Fruit fly (Drosophila melanogaster) whole organism, prepupa: ENCODE results near the gene Ir7c.

Source experiments
- Blimp-1 ChIP-seq: fragments of 200-800 bp; sonication (Bioruptor generic); optimal IDR thresholded peaks from 3 replicates; lab custom pipeline; 2017; ENCODE audit warnings: missing biosample characterization, missing genetic modification characterization, mild to moderate bottlenecking, moderate library complexity, missing genetic modification reagents
- CG10631 ChIP-seq: fragments of 200-800 bp; sonication (Bioruptor generic); optimal IDR thresholded peaks from 2 replicates; lab custom pipeline; 2016; ENCODE audit warnings: missing biosample characterization, missing genetic modification characterization
- CG10669 ChIP-seq: fragments of 200-800 bp; sonication (Bioruptor generic); optimal IDR thresholded peaks from 3 replicates; lab custom pipeline; 2018; ENCODE audit warnings: missing biosample characterization, mild to moderate bottlenecking, missing genetic modification characterization, moderate library complexity
- CG11294 ChIP-seq: fragments of 200-800 bp; sonication (Bioruptor generic); IDR thresholded peaks from 2 replicates; pipeline ENCODE4 v1.3.6; 2022; ENCODE audit warnings: missing biosample characterization, missing genetic modification characterization
- CG11762 ChIP-seq: fragments of 200-800 bp; sonication (Bioruptor generic); optimal IDR thresholded peaks from 3 replicates; lab custom pipeline; 2016; ENCODE audit warnings: missing biosample characterization, missing genetic modification characterization; ENCODE audit not compliant: insufficient read depth
- CG11902 ChIP-seq: fragments of 200-800 bp; sonication (Bioruptor generic); optimal IDR thresholded peaks from 3 replicates; lab custom pipeline; 2016; ENCODE audit warnings: missing biosample characterization, missing genetic modification characterization
- CG1621 ChIP-seq: fragments of 200-800 bp; sonication (Bioruptor generic); optimal IDR thresholded peaks from 3 replicates; lab custom pipeline; 2018; ENCODE audit warnings: missing biosample characterization, mild to moderate bottlenecking, missing genetic modification characterization
- CG16779 ChIP-seq: fragments of 200-800 bp; sonication (Bioruptor generic); optimal IDR thresholded peaks from 3 replicates; lab custom pipeline; 2017; ENCODE audit warnings: missing biosample characterization, mild to moderate bottlenecking, missing genetic modification characterization
- CG3032 ChIP-seq: fragments of 200-800 bp; optimal IDR thresholded peaks from 2 replicates; lab custom pipeline; 2019; ENCODE audit warnings: missing biosample characterization, mild to moderate bottlenecking, missing genetic modification characterization, moderate library complexity
- CG31627 ChIP-seq: fragments of 200-800 bp; sonication (Bioruptor generic); optimal IDR thresholded peaks from 3 replicates; lab custom pipeline; 2016; ENCODE audit warnings: missing biosample characterization, missing genetic modification characterization
- CG32006 ChIP-seq: fragments of 200-800 bp; sonication (Bioruptor generic); optimal IDR thresholded peaks from 3 replicates; lab custom pipeline; 2017; ENCODE audit warnings: missing biosample characterization, mild to moderate bottlenecking, missing genetic modification characterization
- CG34406 ChIP-seq: fragments of 200-800 bp; sonication (Bioruptor generic); optimal IDR thresholded peaks from 3 replicates; lab custom pipeline; 2016; ENCODE audit warnings: missing biosample characterization, missing genetic modification characterization
- CG4318 ChIP-seq: fragments of 200-800 bp; sonication (Bioruptor generic); optimal IDR thresholded peaks from 3 replicates; lab custom pipeline; 2017; ENCODE audit warnings: missing biosample characterization, mild to moderate bottlenecking, missing genetic modification characterization
- CG6163 ChIP-seq: fragments of 200-800 bp; sonication (Bioruptor generic); IDR thresholded peaks from 3 replicates; pipeline ENCODE4 v1.3.6; 2022; ENCODE audit warnings: missing biosample characterization, missing genetic modification characterization
- CG6276 ChIP-seq: fragments of 200-800 bp; sonication (Bioruptor generic); optimal IDR thresholded peaks from 2 replicates; lab custom pipeline; 2017; ENCODE audit warnings: missing biosample characterization, mild to moderate bottlenecking, missing genetic modification characterization
- CG6808 ChIP-seq: fragments of 200-800 bp; sonication (Bioruptor generic); optimal IDR thresholded peaks from 3 replicates; lab custom pipeline; 2017; ENCODE audit warnings: missing biosample characterization, missing genetic modification characterization, mild to moderate bottlenecking, moderate library complexity, missing genetic modification reagents
- CG6854 ChIP-seq: fragments of 200-800 bp; sonication (Bioruptor generic); optimal IDR thresholded peaks from 2 replicates; lab custom pipeline; 2017; ENCODE audit warnings: missing biosample characterization, mild to moderate bottlenecking, missing genetic modification characterization
- CG7368 ChIP-seq: fragments of 200-800 bp; sonication (Bioruptor generic); optimal IDR thresholded peaks from 3 replicates; lab custom pipeline; 2016; ENCODE audit warnings: missing biosample characterization, missing genetic modification characterization
- CG8119 ChIP-seq: fragments of 200-800 bp; sonication (Bioruptor generic); IDR thresholded peaks from 3 replicates; pipeline ENCODE4 v1.3.6; 2022; ENCODE audit warnings: missing biosample characterization, missing genetic modification characterization
- CG8319 ChIP-seq: fragments of 200-800 bp; sonication (Bioruptor generic); optimal IDR thresholded peaks from 3 replicates; lab custom pipeline; 2016; ENCODE audit warnings: missing biosample characterization, missing genetic modification characterization
- CG8632 ChIP-seq: fragments of 200-800 bp; sonication (Bioruptor generic); optimal IDR thresholded peaks from 3 replicates; lab custom pipeline; 2016; ENCODE audit warnings: missing biosample characterization, missing genetic modification characterization
- CG9139 ChIP-seq: fragments of 200-800 bp; sonication (Bioruptor generic); optimal IDR thresholded peaks from 3 replicates; lab custom pipeline; 2017; ENCODE audit warnings: missing biosample characterization, mild to moderate bottlenecking, missing genetic modification characterization
- Eip78C ChIP-seq: fragments of 200-800 bp; sonication (Bioruptor generic); peaks from one replicate; lab custom pipeline; 2016; ENCODE audit warnings: missing biosample characterization, missing genetic modification characterization
- Eip93F ChIP-seq: fragments of 200-800 bp; sonication (Bioruptor generic); optimal IDR thresholded peaks from 2 replicates; lab custom pipeline; 2016; ENCODE audit warnings: missing biosample characterization, mild to moderate bottlenecking, missing genetic modification characterization
- Ets96B ChIP-seq: fragments of 200-800 bp; optimal IDR thresholded peaks from 2 replicates; lab custom pipeline; 2019; ENCODE audit warnings: missing biosample characterization, mild to moderate bottlenecking, missing genetic modification characterization, moderate library complexity
- Gug ChIP-seq: fragments of 200-800 bp; sonication (Bioruptor generic); IDR thresholded peaks from 2 replicates; pipeline ENCODE4 v1.3.6; 2022; ENCODE audit warnings: missing biosample characterization, missing genetic modification characterization
- Hr38 ChIP-seq: sonication (Bioruptor generic); optimal IDR thresholded peaks from 2 replicates; lab custom pipeline; 2016; ENCODE audit warnings: missing biosample characterization, missing genetic modification characterization
- Hr39 ChIP-seq: fragments of 200-800 bp; sonication (Bioruptor generic); optimal IDR thresholded peaks from 2 replicates; lab custom pipeline; 2016; ENCODE audit warnings: missing biosample characterization, missing genetic modification characterization
- Hr4 ChIP-seq: fragments of 200-800 bp; sonication (Bioruptor generic); optimal IDR thresholded peaks from 3 replicates; lab custom pipeline; 2016; ENCODE audit warnings: missing biosample characterization, missing genetic modification characterization
- Lpt ChIP-seq: fragments of 200-800 bp; sonication (Bioruptor generic); optimal IDR thresholded peaks from 3 replicates; lab custom pipeline; 2016; ENCODE audit warnings: missing biosample characterization, missing genetic modification characterization
- Met ChIP-seq: fragments of 200-800 bp; sonication (Bioruptor generic); optimal IDR thresholded peaks from 3 replicates; lab custom pipeline; 2016; ENCODE audit warnings: missing biosample characterization, missing genetic modification characterization
- OdsH ChIP-seq: fragments of 200-800 bp; sonication (Bioruptor generic); optimal IDR thresholded peaks from 3 replicates; lab custom pipeline; 2016; ENCODE audit warnings: missing biosample characterization, missing genetic modification characterization
- Sox102F ChIP-seq: fragments of 200-800 bp; sonication (Bioruptor generic); optimal IDR thresholded peaks from 2 replicates; lab custom pipeline; 2016; ENCODE audit warnings: missing biosample characterization, mild to moderate bottlenecking, missing genetic modification characterization
- Sox14 ChIP-seq: fragments of 200-800 bp; sonication (Bioruptor generic); optimal IDR thresholded peaks from 3 replicates; lab custom pipeline; 2016; ENCODE audit warnings: missing biosample characterization, missing genetic modification characterization
- Sox15 ChIP-seq: fragments of 200-800 bp; sonication (Bioruptor generic); optimal IDR thresholded peaks from 3 replicates; lab custom pipeline; 2016; ENCODE audit warnings: missing biosample characterization, missing genetic modification characterization
- achi ChIP-seq: fragments of 200-800 bp; sonication (Bioruptor generic); optimal IDR thresholded peaks from 3 replicates; lab custom pipeline; 2016; ENCODE audit warnings: missing biosample characterization, missing genetic modification characterization
- acj6 ChIP-seq: fragments of 200-800 bp; sonication (Bioruptor generic); optimal IDR thresholded peaks from 3 replicates; lab custom pipeline; 2016; ENCODE audit warnings: missing biosample characterization, missing genetic modification characterization
- cyc ChIP-seq: fragments of 200-800 bp; sonication (Bioruptor generic); optimal IDR thresholded peaks from 3 replicates; lab custom pipeline; 2016; ENCODE audit warnings: missing biosample characterization, missing genetic modification characterization
- dac ChIP-seq: fragments of 200-800 bp; sonication (Bioruptor generic); optimal IDR thresholded peaks from 2 replicates; lab custom pipeline; 2017; ENCODE audit warnings: missing biosample characterization, mild to moderate bottlenecking, missing genetic modification characterization
- dsx ChIP-seq: fragments of 200-800 bp; optimal IDR thresholded peaks from 3 replicates; lab custom pipeline; 2019; ENCODE audit warnings: missing biosample characterization, mild to moderate bottlenecking, missing genetic modification characterization, moderate library complexity; ENCODE audit not compliant: poor library complexity, severe bottlenecking
- fd59A ChIP-seq: fragments of 200-800 bp; sonication (Bioruptor generic); optimal IDR thresholded peaks from 2 replicates; lab custom pipeline; 2017; ENCODE audit warnings: missing biosample characterization, mild to moderate bottlenecking, missing genetic modification characterization, missing genetic modification reagents
- fd85E ChIP-seq: fragments of 200-800 bp; sonication (Bioruptor generic); optimal IDR thresholded peaks from 3 replicates; lab custom pipeline; 2016; ENCODE audit warnings: missing biosample characterization, missing genetic modification characterization
- fkh ChIP-seq: fragments of 200-800 bp; sonication (Bioruptor generic); optimal IDR thresholded peaks from 3 replicates; lab custom pipeline; 2017; ENCODE audit warnings: missing biosample characterization, mild to moderate bottlenecking, missing genetic modification characterization, moderate library complexity
- lz ChIP-seq: fragments of 200-800 bp; sonication (Bioruptor generic); optimal IDR thresholded peaks from 3 replicates; lab custom pipeline; 2016; ENCODE audit warnings: missing biosample characterization, missing genetic modification characterization
- pdm3 ChIP-seq: fragments of 200-800 bp; sonication (Bioruptor generic); optimal IDR thresholded peaks from 3 replicates; lab custom pipeline; 2016; ENCODE audit warnings: missing biosample characterization, missing genetic modification characterization
- salr ChIP-seq, 2 experiments: fragments of 200-800 bp; sonication (Bioruptor generic); optimal IDR thresholded peaks; 3 replicates each; lab custom pipeline; 2016 to 2018; ENCODE audit warnings: missing biosample characterization in 2 of 2, missing genetic modification characterization in 2 of 2, mild to moderate bottlenecking in 1 of 2
- spab ChIP-seq: fragments of 200-800 bp; sonication (Bioruptor generic); optimal IDR thresholded peaks from 2 replicates; lab custom pipeline; 2017; ENCODE audit warnings: missing biosample characterization, mild to moderate bottlenecking, missing genetic modification characterization, missing genetic modification reagents
- ss ChIP-seq, 2 experiments: fragments of 200-800 bp; sonication (Bioruptor generic); optimal IDR thresholded peaks; 2 replicates in 1 of 2; 3 replicates in 1 of 2; lab custom pipeline; 2017 to 2018; ENCODE audit warnings: mild to moderate bottlenecking in 2 of 2, missing biosample characterization in 2 of 2, missing genetic modification characterization in 2 of 2, moderate library complexity in 1 of 2
- svp ChIP-seq: fragments of 200-800 bp; sonication (Bioruptor generic); peaks from one replicate; lab custom pipeline; 2016; ENCODE audit warnings: missing biosample characterization, missing genetic modification characterization
- topi ChIP-seq: fragments of 200-800 bp; sonication (Bioruptor generic); optimal IDR thresholded peaks from 3 replicates; lab custom pipeline; 2016; ENCODE audit warnings: missing biosample characterization, missing genetic modification characterization
- vri ChIP-seq: fragments of 200-800 bp; sonication (Bioruptor generic); optimal IDR thresholded peaks from 3 replicates; lab custom pipeline; 2016; ENCODE audit warnings: missing biosample characterization, mild to moderate bottlenecking, missing genetic modification characterization

Ir7c gene

dm6 chrX:7920081-7920688 lies 46.0 kb downstream of the Ir7c start, which contains the start of the genes hdm and Ykt6:
Gene hdm, minus strand, starts transcription at chrX:7920131.
Gene Ykt6, plus strand, starts transcription at chrX:7920409.
- TF ChIP-seq CG10631 (GFP tag; lab: Kevin White, UChicago), result peak; percentile 81
- TF ChIP-seq CG31627 (GFP tag; lab: Kevin White, UChicago), result peak; percentile 79
- no peak for TF ChIP-seq OdsH (GFP tag; lab: Kevin White, UChicago)
- no peak for TF ChIP-seq CG8119 (GFP tag; lab: Robert Waterston, UW)
- TF ChIP-seq CG1621 (tag; lab: Kevin White, UChicago), result peak; percentile 57
- no peak for TF ChIP-seq CG6276 (GFP tag; lab: Kevin White, UChicago)
- peak; percentile 82 for TF ChIP-seq Eip78C (GFP tag; lab: Kevin White, UChicago)
- TF ChIP-seq fd59A, result peak; percentile 28
- no peak for TF ChIP-seq CG6808
- peak; percentile 62 for TF ChIP-seq Ets96B (tag; lab: Kevin White, UChicago)
- TF ChIP-seq Sox14 (GFP tag; lab: Kevin White, UChicago), result peak; percentile 73
- peak; percentile 27 for TF ChIP-seq CG11902 (GFP tag; lab: Kevin White, UChicago)
- peak; percentile 85 for TF ChIP-seq svp (GFP tag; lab: Kevin White, UChicago)
- TF ChIP-seq lz (GFP tag; lab: Kevin White, UChicago), result peak; percentile 80
- TF ChIP-seq fd85E (GFP tag; lab: Kevin White, UChicago), result no peak
- no peak for TF ChIP-seq CG9139
- TF ChIP-seq vri, result no peak
- TF ChIP-seq Eip93F (GFP tag; lab: Kevin White, UChicago), result no peak
- TF ChIP-seq ss (GFP tag; optimal IDR thresholded peaks at IDR 0.05; lab: Kevin White, UChicago), result no peak
- TF ChIP-seq salr (GFP tag; optimal IDR thresholded peaks at IDR 0.05; lab: Kevin White, UChicago), result no peak
- TF ChIP-seq dac, result no peak
- peak; percentile 45 for TF ChIP-seq CG8319 (GFP tag; lab: Kevin White, UChicago)
- TF ChIP-seq fkh, result peak; percentile 77
- TF ChIP-seq CG3032, result peak; percentile 64
- TF ChIP-seq Met (GFP tag; lab: Kevin White, UChicago), result no peak
- TF ChIP-seq CG4318 (GFP tag; lab: Kevin White, UChicago), result no peak
- TF ChIP-seq Hr38 (GFP tag; lab: Kevin White, UChicago), result peak; percentile 23
- no peak for TF ChIP-seq CG8632
- peak; percentile 45; the same call in 1 of the 2 replicates for TF ChIP-seq CG11294
- no peak for TF ChIP-seq Sox102F (GFP tag; lab: Kevin White, UChicago)
- TF ChIP-seq CG6163 (GFP tag; lab: Robert Waterston, UW), result no peak; the same call in 1 of the 3 replicates
- no peak for TF ChIP-seq CG10669 (GFP tag; lab: Kevin White, UChicago)
- peak; percentile 27 for TF ChIP-seq Lpt (GFP tag; lab: Kevin White, UChicago)
- no peak for TF ChIP-seq pdm3 (GFP tag; lab: Kevin White, UChicago)
- no peak for TF ChIP-seq CG16779 (tag; lab: Kevin White, UChicago)
- no peak for TF ChIP-seq Hr4 (GFP tag; lab: Kevin White, UChicago)
- no peak for TF ChIP-seq CG6854 (GFP tag; lab: Kevin White, UChicago)
- TF ChIP-seq acj6, result peak; percentile 71
- TF ChIP-seq spab (GFP tag; lab: Kevin White, UChicago), result no peak
- TF ChIP-seq Sox15 (GFP tag; lab: Kevin White, UChicago), result peak; percentile 55
- peak; percentile 35 for TF ChIP-seq CG11762 (GFP tag; lab: Kevin White, UChicago)
- TF ChIP-seq achi (GFP tag; lab: Kevin White, UChicago), result peak; percentile 74
- TF ChIP-seq CG32006, result no peak
- no peak for TF ChIP-seq Hr39 (GFP tag; lab: Kevin White, UChicago)
- TF ChIP-seq cyc (GFP tag; lab: Kevin White, UChicago), result peak; percentile 81
- no peak for TF ChIP-seq Blimp-1 (GFP tag; lab: Kevin White, UChicago)
- TF ChIP-seq Gug, result peak; percentile 59
- TF ChIP-seq CG7368 (GFP tag; lab: Kevin White, UChicago), result peak; percentile 70
- peak; percentile 78 for TF ChIP-seq topi (GFP tag; lab: Kevin White, UChicago)
- no peak for TF ChIP-seq CG34406 (GFP tag; lab: Kevin White, UChicago)
- peak; percentile 25 for TF ChIP-seq dsx (GFP tag; lab: Kevin White, UChicago)
